Fruit fly (Drosophila melanogaster) whole organism, embryonic: Measurements from ENCODE around the gene Sec5.

Experiments used
- CG11398 ChIP-seq: fragments of 200-800 bp; sonication (Bioruptor generic); optimal IDR thresholded peaks from 2 replicates; lab custom pipeline; 2016; ENCODE audit warnings: missing biosample characterization, missing genetic modification characterization
- CG13624 ChIP-seq: fragments of 200-800 bp; sonication (Bioruptor generic); optimal IDR thresholded peaks from 2 replicates; lab custom pipeline; 2016; ENCODE audit warnings: missing biosample characterization, missing genetic modification characterization
- CG15601 ChIP-seq: fragments of 200-800 bp; sonication (Bioruptor generic); optimal IDR thresholded peaks from 3 replicates; lab custom pipeline; 2019; ENCODE audit warnings: missing biosample characterization, mild to moderate bottlenecking, missing genetic modification characterization, moderate library complexity
- CG17802 ChIP-seq: fragments of 200-800 bp; sonication (Bioruptor generic); optimal IDR thresholded peaks from 2 replicates; lab custom pipeline; 2018; ENCODE audit warnings: missing biosample characterization, mild to moderate bottlenecking, missing genetic modification characterization, moderate library complexity
- CG30020 ChIP-seq: fragments of 200-800 bp; optimal IDR thresholded peaks from 2 replicates; lab custom pipeline; 2019; ENCODE audit warnings: missing biosample characterization, mild to moderate bottlenecking, missing genetic modification characterization, moderate library complexity
- CG8290 ChIP-seq, 3 experiments: fragments of 200-800 bp; sonication (Bioruptor generic); optimal IDR thresholded peaks; 2 replicates each; lab custom pipeline; 2016 to 2019; ENCODE audit warnings: missing biosample characterization in 3 of 3, missing genetic modification characterization in 3 of 3, mild to moderate bottlenecking in 2 of 3, moderate library complexity in 1 of 3
- Gug ChIP-seq: fragments of 200-800 bp; sonication (Bioruptor generic); IDR thresholded peaks from 4 replicates; pipeline ENCODE4 v1.3.6; 2022; ENCODE audit warnings: missing biosample characterization, missing genetic modification characterization
- Mes4 ChIP-seq: fragments of 200-800 bp; sonication (Bioruptor generic); optimal IDR thresholded peaks from 2 replicates; lab custom pipeline; 2016; ENCODE audit warnings: missing biosample characterization, missing genetic modification characterization
- da ChIP-seq: fragments of 200-800 bp; sonication (Bioruptor generic); optimal IDR thresholded peaks from 2 replicates; lab custom pipeline; 2016; ENCODE audit warnings: missing biosample characterization, missing genetic modification characterization
- gcm ChIP-seq: fragments of 200-800 bp; sonication (Bioruptor generic); optimal IDR thresholded peaks from 2 replicates; lab custom pipeline; 2019; ENCODE audit warnings: missing biosample characterization, mild to moderate bottlenecking, missing genetic modification characterization, moderate library complexity
- nerfin-1 ChIP-seq: fragments of 200-800 bp; sonication (Bioruptor generic); optimal IDR thresholded peaks from 3 replicates; lab custom pipeline; 2019; ENCODE audit warnings: missing biosample characterization, mild to moderate bottlenecking, missing genetic modification characterization, moderate library complexity
- salm ChIP-seq: fragments of 200-800 bp; sonication (Bioruptor generic); optimal IDR thresholded peaks from 2 replicates; lab custom pipeline; 2018; ENCODE audit warnings: missing biosample characterization, mild to moderate bottlenecking, missing genetic modification characterization
- sna ChIP-seq: fragments of 200-800 bp; sonication (Bioruptor generic); IDR thresholded peaks from 2 replicates; pipeline ENCODE4 v1.3.6; 2022; ENCODE audit warnings: missing biosample characterization, missing genetic modification characterization; ENCODE audit not compliant: partially characterized antibody
- usp ChIP-seq: fragments of >200 bp; optimal IDR thresholded peaks from 2 replicates; lab custom pipeline; 2017; ENCODE audit warnings: missing biosample characterization, missing genetic modification characterization

- TF ChIP-seq salm (no peak), sna (GFP tag; lab: Robert Waterston, UW) (peak; percentile 73), CG15601 (tag; lab: Kevin White, UChicago) (no peak), gcm (GFP tag; lab: Kevin White, UChicago) (no peak), usp (GFP tag; lab: Kevin White, UChicago) (no peak), nerfin-1 (tag; lab: Kevin White, UChicago) (no peak), CG11398 (GFP tag; lab: Kevin White, UChicago) (no peak), Mes4 (GFP tag; lab: Kevin White, UChicago) (no peak), da (no peak), CG13624 (GFP tag; lab: Kevin White, UChicago) (no peak), CG8290 (GFP tag; optimal IDR thresholded peaks at IDR 0.05; lab: Kevin White, UChicago) (peak; percentile 91), CG8290 (tag; optimal IDR thresholded peaks at IDR 0.05; lab: Kevin White, UChicago) (peak; percentile 24 to 94), CG17802 (tag; lab: Kevin White, UChicago) (peak; percentile 95), CG30020 (tag; lab: Kevin White, UChicago) (peak; percentile 24), Gug (GFP tag; lab: Robert Waterston, UW) (no peak)
Measured at dm6 chr2L:3469869-3470268, 12.8 kb downstream of the Sec5 start, which contains the start of the genes Pif1 and CG31776.
